Worm (Caenorhabditis elegans) whole organism, mixed stage, embryonic: Measurements from ENCODE around the gene srsx-13.

Source experiments
- M03D4.4 ChIP-seq: sonication (generic microtip); optimal IDR thresholded peaks from 2 replicates; lab custom pipeline; 2017; ENCODE audit warnings: mild to moderate bottlenecking, missing genetic modification characterization, missing compliant biosample characterization
- bed-3 ChIP-seq: fragments of 200-800 bp; sonication (Bioruptor generic); optimal IDR thresholded peaks from 3 replicates; lab custom pipeline; 2018; ENCODE audit warnings: mild to moderate bottlenecking, missing genetic modification characterization, moderate library complexity, missing compliant biosample characterization
- blmp-1 ChIP-seq: fragments of 150-350 bp; optimal IDR thresholded peaks from 2 replicates; lab custom pipeline; 2014; ENCODE audit warnings: missing biosample characterization, missing genetic modification characterization
- ceh-39 ChIP-seq: fragments of 150-350 bp; optimal IDR thresholded peaks from 2 replicates; lab custom pipeline; 2014; ENCODE audit warnings: missing biosample characterization, missing genetic modification characterization
- ceh-43 ChIP-seq: fragments of 200-800 bp; sonication (Bioruptor generic); optimal IDR thresholded peaks from 2 replicates; lab custom pipeline; 2018; ENCODE audit warnings: mild to moderate bottlenecking, missing genetic modification characterization, moderate library complexity, missing compliant biosample characterization
- ceh-83 ChIP-seq: fragments of 200-800 bp; sonication (Bioruptor generic); optimal IDR thresholded peaks from 2 replicates; lab custom pipeline; 2018; ENCODE audit warnings: mild to moderate bottlenecking, missing genetic modification characterization, missing compliant biosample characterization
- ces-1 ChIP-seq: fragments of 150-350 bp; optimal IDR thresholded peaks from 2 replicates; lab custom pipeline; 2014; ENCODE audit warnings: missing biosample characterization, missing genetic modification reagents, missing genetic modification characterization
- cnd-1 ChIP-seq: fragments of 200-800 bp; sonication (Bioruptor generic); optimal IDR thresholded peaks from 2 replicates; lab custom pipeline; 2018; ENCODE audit warnings: mild to moderate bottlenecking, missing genetic modification characterization, missing compliant biosample characterization
- drap-1 ChIP-seq: fragments of 200-800 bp; sonication (Bioruptor generic); optimal IDR thresholded peaks from 3 replicates; lab custom pipeline; 2018; ENCODE audit warnings: mild to moderate bottlenecking, missing genetic modification characterization, missing compliant biosample characterization
- elt-1 ChIP-seq: sonication (generic microtip); optimal IDR thresholded peaks from 2 replicates; lab custom pipeline; 2017; ENCODE audit warnings: missing genetic modification characterization, mild to moderate bottlenecking, missing compliant biosample characterization, antibody characterized with exemption, moderate library complexity, borderline replicate concordance; ENCODE audit not compliant: insufficient read depth
- elt-3 ChIP-seq: fragments of 150-350 bp; optimal IDR thresholded peaks from 2 replicates; lab custom pipeline; 2014; ENCODE audit warnings: missing biosample characterization, missing genetic modification characterization
- flh-1 ChIP-seq: fragments of 200-800 bp; sonication (Bioruptor generic); optimal IDR thresholded peaks from 2 replicates; lab custom pipeline; 2018; ENCODE audit warnings: mild to moderate bottlenecking, missing genetic modification characterization, moderate library complexity, missing compliant biosample characterization
- ham-2 ChIP-seq: fragments of 200-800 bp; sonication (Bioruptor generic); optimal IDR thresholded peaks from 2 replicates; lab custom pipeline; 2018; ENCODE audit warnings: mild to moderate bottlenecking, missing genetic modification characterization, missing compliant biosample characterization
- hlh-1 ChIP-seq: fragments of 150-350 bp; optimal IDR thresholded peaks from 2 replicates; lab custom pipeline; 2014; ENCODE audit warnings: missing biosample characterization, missing genetic modification reagents, missing genetic modification characterization
- lin-13 ChIP-seq: fragments of 150-350 bp; optimal IDR thresholded peaks from 2 replicates; lab custom pipeline; 2014; ENCODE audit warnings: missing biosample characterization, missing genetic modification characterization
- lin-32 ChIP-seq: fragments of 200-800 bp; sonication (Bioruptor generic); optimal IDR thresholded peaks from 2 replicates; lab custom pipeline; 2018; ENCODE audit warnings: mild to moderate bottlenecking, missing genetic modification characterization, missing compliant biosample characterization
- lsy-2 ChIP-seq: fragments of 150-350 bp; optimal IDR thresholded peaks from 2 replicates; lab custom pipeline; 2014; ENCODE audit warnings: missing biosample characterization, missing genetic modification characterization
- mab-5 ChIP-seq: fragments of 150-350 bp; optimal IDR thresholded peaks from 2 replicates; lab custom pipeline; 2014; ENCODE audit warnings: missing biosample characterization, missing genetic modification characterization
- mep-1 ChIP-seq: fragments of 150-350 bp; optimal IDR thresholded peaks from 2 replicates; lab custom pipeline; 2017; ENCODE audit warnings: missing biosample characterization, missing genetic modification reagents, missing genetic modification characterization, inconsistent platforms
- mls-2 ChIP-seq: sonication (generic microtip); optimal IDR thresholded peaks from 2 replicates; lab custom pipeline; 2016; ENCODE audit warnings: mild to moderate bottlenecking, missing genetic modification characterization, moderate library complexity, missing compliant biosample characterization
- nhr-12 ChIP-seq: fragments of 150-350 bp; optimal IDR thresholded peaks from 2 replicates; lab custom pipeline; 2014; ENCODE audit warnings: missing biosample characterization, missing genetic modification characterization
- nhr-2 ChIP-seq: fragments of 150-350 bp; optimal IDR thresholded peaks from 2 replicates; lab custom pipeline; 2014; ENCODE audit warnings: missing biosample characterization, missing genetic modification characterization
- nhr-237 ChIP-seq: fragments of 150-350 bp; optimal IDR thresholded peaks from 2 replicates; lab custom pipeline; 2014; ENCODE audit warnings: missing biosample characterization, missing genetic modification characterization
- nhr-28 ChIP-seq: fragments of 150-350 bp; optimal IDR thresholded peaks from 2 replicates; lab custom pipeline; 2014; ENCODE audit warnings: missing biosample characterization, missing genetic modification characterization
- nhr-76 ChIP-seq: sonication (generic microtip); optimal IDR thresholded peaks from 2 replicates; lab custom pipeline; 2017; ENCODE audit warnings: missing biosample characterization, missing genetic modification characterization
- pha-4 ChIP-seq: fragments of 150-350 bp; optimal IDR thresholded peaks from 2 replicates; lab custom pipeline; 2018; ENCODE audit warnings: missing biosample characterization, missing genetic modification reagents, missing genetic modification characterization
- sem-2 ChIP-seq: fragments of 200-800 bp; sonication (Bioruptor generic); optimal IDR thresholded peaks from 2 replicates; lab custom pipeline; 2018; ENCODE audit warnings: mild to moderate bottlenecking, missing genetic modification characterization, missing compliant biosample characterization
- snpc-4 ChIP-seq: fragments of 150-350 bp; optimal IDR thresholded peaks from 2 replicates; lab custom pipeline; 2014; ENCODE audit warnings: missing biosample characterization, missing genetic modification characterization
- sptf-1 ChIP-seq: sonication (generic microtip); optimal IDR thresholded peaks from 2 replicates; lab custom pipeline; 2017; ENCODE audit warnings: mild to moderate bottlenecking, missing genetic modification characterization, moderate library complexity, missing compliant biosample characterization
- tbx-8 ChIP-seq: fragments of 200-800 bp; sonication (Bioruptor generic); optimal IDR thresholded peaks from 2 replicates; lab custom pipeline; 2018; ENCODE audit warnings: mild to moderate bottlenecking, missing genetic modification characterization, moderate library complexity, missing compliant biosample characterization
- unc-120 ChIP-seq: sonication (generic microtip); optimal IDR thresholded peaks from 2 replicates; lab custom pipeline; 2017; ENCODE audit warnings: missing genetic modification characterization, missing compliant biosample characterization; ENCODE audit not compliant: poor library complexity, severe bottlenecking
- unc-39 ChIP-seq: fragments of 150-350 bp; optimal IDR thresholded peaks from 2 replicates; lab custom pipeline; 2014; ENCODE audit warnings: missing biosample characterization, missing genetic modification characterization
- unc-62 ChIP-seq: fragments of 150-350 bp; optimal IDR thresholded peaks from 2 replicates; lab custom pipeline; 2014; ENCODE audit warnings: missing biosample characterization, missing genetic modification reagents, missing genetic modification characterization
- zip-8 ChIP-seq: fragments of 150-350 bp; optimal IDR thresholded peaks from 2 replicates; lab custom pipeline; 2014; ENCODE audit warnings: missing biosample characterization, missing genetic modification characterization
- ztf-11 ChIP-seq: fragments of 150-350 bp; optimal IDR thresholded peaks from 2 replicates; lab custom pipeline; 2014; ENCODE audit warnings: missing biosample characterization, missing genetic modification characterization

srsx-13 gene

DNA sequence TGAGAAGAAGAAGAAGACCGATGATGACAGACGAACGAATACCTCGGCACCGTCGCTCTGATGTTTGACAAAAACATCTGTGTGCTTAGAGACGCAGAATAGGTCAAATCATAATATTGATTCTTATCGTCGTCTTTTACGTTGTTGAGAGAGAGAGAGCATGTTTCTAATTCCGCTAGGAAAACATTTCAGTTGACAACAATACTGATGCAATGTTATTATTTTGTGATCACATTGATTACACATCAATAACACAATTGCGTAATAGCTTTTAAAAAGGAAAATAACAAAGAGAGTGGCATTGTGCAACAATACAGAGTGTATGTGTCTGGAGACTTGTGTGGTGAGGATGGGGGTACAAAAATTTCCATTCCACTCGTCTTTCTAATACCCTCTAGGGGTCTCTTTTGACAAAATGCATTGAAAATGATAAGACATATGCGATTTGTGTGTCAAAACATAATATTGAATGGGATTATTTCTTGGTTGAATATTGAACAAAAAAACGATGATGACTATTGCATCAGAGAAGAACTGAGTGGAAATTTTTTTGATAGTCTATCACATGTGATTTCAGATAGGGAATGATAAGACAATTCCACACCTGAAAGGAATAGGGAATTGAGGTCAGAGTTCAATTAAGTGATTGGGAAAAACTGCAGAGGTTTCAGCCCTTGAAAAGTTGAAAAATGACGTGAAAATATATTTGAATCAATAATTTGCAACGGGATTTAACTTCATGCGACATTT lies 18.1 kb downstream of the srsx-13 start:
- peak; percentile 98 for TF ChIP-seq zip-8
- no peak for TF ChIP-seq unc-120 (tag; lab: Kevin White, UChicago)

DNA sequence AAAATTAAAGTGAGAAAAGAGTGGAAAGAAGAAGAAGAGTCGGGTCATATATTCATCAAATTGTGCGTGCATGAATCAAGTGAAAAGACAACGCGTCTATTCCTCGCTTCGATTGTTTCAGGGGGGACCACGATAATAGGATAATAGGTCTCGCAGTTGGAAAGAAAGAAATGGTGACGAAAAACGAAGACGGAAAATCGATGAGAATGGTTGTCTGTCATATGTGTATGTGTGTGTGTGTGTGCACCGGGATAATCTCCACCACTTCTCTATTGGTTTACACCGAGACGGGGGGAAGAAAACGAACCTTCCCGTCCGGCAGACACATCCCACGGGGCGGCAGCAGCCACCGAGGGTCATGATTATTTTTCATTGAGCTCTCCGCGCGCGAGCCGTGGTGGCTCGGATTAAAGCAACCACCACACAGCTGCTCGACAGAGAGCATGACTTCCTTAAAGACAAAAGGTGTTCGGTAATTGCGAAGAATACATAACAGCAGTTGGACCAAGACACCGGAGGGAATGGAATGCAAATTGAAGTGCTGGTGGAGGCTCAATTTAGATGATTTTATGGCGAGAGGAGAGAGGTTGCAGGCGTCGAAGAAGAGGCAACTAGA lies 18.9 kb downstream of the srsx-13 start:
- peak; percentile 53 for TF ChIP-seq ham-2
- no peak for TF ChIP-seq lsy-2 (tag; lab: Kevin White, UChicago)
- no peak for TF ChIP-seq elt-3 (tag; lab: Kevin White, UChicago)
- no peak for TF ChIP-seq zip-8
- TF ChIP-seq ceh-83 (GFP tag; lab: Kevin White, UChicago) = no peak
- TF ChIP-seq tbx-8 = no peak
- no peak for TF ChIP-seq nhr-76 (tag; lab: Kevin White, UChicago)
- TF ChIP-seq mab-5 = no peak
- TF ChIP-seq pha-4 = no peak
- TF ChIP-seq hlh-1 (tag; lab: Kevin White, UChicago) = peak; percentile 69
- TF ChIP-seq cnd-1 (tag; lab: Kevin White, UChicago) = peak; percentile 78
- TF ChIP-seq lin-32 (GFP tag; lab: Kevin White, UChicago) = peak; percentile 78
- peak; percentile 2 for TF ChIP-seq ceh-43 (GFP tag; lab: Kevin White, UChicago)
- no peak for TF ChIP-seq lin-13
- TF ChIP-seq nhr-237 = no peak
- peak; percentile 74 for TF ChIP-seq mls-2 (tag; lab: Kevin White, UChicago)
- TF ChIP-seq flh-1 (GFP tag; lab: Kevin White, UChicago) = no peak
- no peak for TF ChIP-seq ces-1 (GFP tag; lab: Kevin White, UChicago)
- peak; percentile 72 for TF ChIP-seq nhr-2 (tag; lab: Kevin White, UChicago)
- TF ChIP-seq snpc-4 (tag; lab: Kevin White, UChicago) = no peak
- no peak for TF ChIP-seq unc-39 (tag; lab: Kevin White, UChicago)
- peak; percentile 73 for TF ChIP-seq ztf-11 (tag; lab: Kevin White, UChicago)
- TF ChIP-seq elt-1 = no peak
- no peak for TF ChIP-seq nhr-28 (tag; lab: Kevin White, UChicago)
- TF ChIP-seq blmp-1 = no peak
- TF ChIP-seq sem-2 (GFP tag; lab: Kevin White, UChicago) = no peak
- no peak for TF ChIP-seq nhr-12
- no peak for TF ChIP-seq ceh-39 (tag; lab: Kevin White, UChicago)
- TF ChIP-seq sptf-1 (tag; lab: Kevin White, UChicago) = peak; percentile 76
- TF ChIP-seq mep-1 = no peak
- peak; percentile 70 for TF ChIP-seq unc-120 (tag; lab: Kevin White, UChicago)
- TF ChIP-seq bed-3 = no peak
- TF ChIP-seq M03D4.4 (tag; lab: Kevin White, UChicago) = peak; percentile 64
- TF ChIP-seq drap-1 (GFP tag; lab: Kevin White, UChicago) = no peak
- peak; percentile 63 for TF ChIP-seq unc-62

DNA sequence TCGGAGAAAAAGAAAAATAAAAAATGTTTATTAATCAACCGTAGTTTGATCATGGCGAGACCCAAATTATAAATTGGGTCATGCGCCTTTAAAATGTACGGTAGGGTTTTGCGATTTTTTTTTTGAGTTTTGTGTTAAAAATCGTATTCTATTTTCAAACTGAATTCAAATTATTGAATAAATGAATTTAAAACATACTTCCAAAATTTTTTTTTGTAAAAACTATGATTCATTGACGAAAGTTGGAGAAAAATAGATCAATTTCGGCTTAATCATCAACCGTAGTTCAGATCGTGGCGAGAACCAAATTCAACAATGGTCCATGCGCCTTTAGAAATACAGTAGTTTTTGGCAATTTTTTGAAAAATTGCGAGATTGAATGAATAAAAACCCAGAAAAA lies 19.4 kb downstream of the srsx-13 start:
- TF ChIP-seq snpc-4 (tag; lab: Kevin White, UChicago) (no peak), zip-8 (no peak), M03D4.4 (tag; lab: Kevin White, UChicago) (no peak), mep-1 (no peak), ceh-39 (tag; lab: Kevin White, UChicago) (no peak)

DNA sequence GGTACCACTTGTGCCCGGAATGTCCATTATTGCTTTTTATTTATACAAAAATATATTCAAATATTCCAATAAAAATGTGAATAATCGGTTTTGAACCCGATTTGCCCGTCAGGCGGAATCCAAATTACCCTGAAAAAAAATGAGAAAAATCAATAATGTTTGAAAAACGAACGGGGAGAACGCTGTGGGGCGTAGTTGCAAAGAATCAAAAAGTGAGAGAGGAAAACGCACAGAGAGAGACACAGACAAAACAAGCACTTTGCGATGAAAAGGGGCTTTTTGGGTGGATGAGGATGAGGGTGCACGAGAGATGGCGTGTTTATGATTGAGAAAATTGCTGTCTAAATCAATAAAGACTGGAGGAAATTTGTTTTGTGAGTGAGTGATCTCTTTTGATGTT lies 20.0 kb downstream of the srsx-13 start, which contains the start of gene tam-1:
TSS of gene tam-1 (minus strand) at position 135 of the 400 bp plus-strand sequence.
- TF ChIP-seq pha-4 = no peak
- peak; percentile 40 for TF ChIP-seq ces-1 (GFP tag; lab: Kevin White, UChicago)
- peak; percentile 59 for TF ChIP-seq ceh-83 (GFP tag; lab: Kevin White, UChicago)
- TF ChIP-seq ham-2 = peak; percentile 54
- no peak for TF ChIP-seq lin-32 (GFP tag; lab: Kevin White, UChicago)
- TF ChIP-seq, all 35 proteins: peak for 3
